Worm (Caenorhabditis elegans): Measurements from ENCODE around the gene F53H1.4.

DNA sequence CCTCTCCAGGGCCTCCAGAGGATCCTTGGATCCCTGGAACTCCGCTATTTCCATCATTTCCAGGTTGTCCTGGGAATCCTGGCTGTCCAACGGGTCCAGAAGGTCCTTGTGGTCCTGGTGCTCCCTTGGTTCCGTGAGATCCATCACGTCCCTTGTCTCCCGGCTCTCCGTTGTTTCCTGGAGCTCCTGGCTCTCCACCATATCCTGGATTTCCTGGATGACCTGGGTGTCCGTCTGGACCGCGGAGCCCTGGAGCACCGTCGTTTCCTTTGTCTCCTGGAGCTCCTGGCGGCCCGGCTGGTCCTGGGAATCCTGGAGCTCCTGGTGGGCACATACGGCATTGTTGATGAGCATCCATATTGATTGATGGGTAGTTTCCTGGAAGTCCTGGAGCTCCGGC, 43.8 kb downstream of the F53H1.4 start:
- no peak for TF ChIP-seq ama-1 (optimal IDR thresholded peaks at IDR 0.05)
- no peak for TF ChIP-seq B0310.2 (tag; optimal IDR thresholded peaks at IDR 0.05)
